Worm (Caenorhabditis elegans) whole organism, L2 larva: Measurements from ENCODE around the gene B0001.4.

Experiments
- R02D3.7 ChIP-seq: fragments of 150-350 bp; optimal IDR thresholded peaks from 2 replicates; lab custom pipeline; 2014; ENCODE audit warnings: missing biosample characterization, missing genetic modification characterization
- aly-2 ChIP-seq: fragments of 150-350 bp; optimal IDR thresholded peaks from 2 replicates; lab custom pipeline; 2014; ENCODE audit warnings: missing biosample characterization, missing genetic modification characterization
- egl-27 ChIP-seq: sonication (generic microtip); optimal IDR thresholded peaks from 3 replicates; lab custom pipeline; 2017; ENCODE audit warnings: missing biosample characterization, missing genetic modification reagents, missing genetic modification characterization
- lin-39 ChIP-seq: fragments of 150-350 bp; optimal IDR thresholded peaks from 2 replicates; lab custom pipeline; 2014; ENCODE audit warnings: missing biosample characterization, missing genetic modification reagents, missing genetic modification characterization
- mab-5 ChIP-seq: fragments of 150-350 bp; optimal IDR thresholded peaks from 2 replicates; lab custom pipeline; 2014; ENCODE audit warnings: missing biosample characterization, missing genetic modification characterization
- mdl-1 ChIP-seq, 2 experiments: fragments of 150-350 bp in 1 of 2; sonication (generic microtip) in 1 of 2; optimal IDR thresholded peaks; 2 replicates each; lab custom pipeline; 2017; ENCODE audit warnings: missing biosample characterization in 2 of 2, missing genetic modification characterization in 2 of 2
- nhr-11 ChIP-seq: fragments of 150-350 bp; optimal IDR thresholded peaks from 2 replicates; lab custom pipeline; 2014; ENCODE audit warnings: missing biosample characterization, missing genetic modification characterization
- nhr-237 ChIP-seq: fragments of 150-350 bp; optimal IDR thresholded peaks from 2 replicates; lab custom pipeline; 2014; ENCODE audit warnings: missing biosample characterization, missing genetic modification characterization
- nhr-6 ChIP-seq: fragments of 150-350 bp; optimal IDR thresholded peaks from 2 replicates; lab custom pipeline; 2014; ENCODE audit warnings: missing biosample characterization, missing genetic modification characterization
- nhr-77 ChIP-seq: fragments of 150-350 bp; optimal IDR thresholded peaks from 2 replicates; lab custom pipeline; 2014; ENCODE audit warnings: missing biosample characterization, missing genetic modification characterization
- skn-1 ChIP-seq: sonication (generic microtip); optimal IDR thresholded peaks from 2 replicates; lab custom pipeline; 2017; ENCODE audit warnings: missing biosample characterization, missing genetic modification characterization
- snpc-4 ChIP-seq: fragments of 150-350 bp; optimal IDR thresholded peaks from 2 replicates; lab custom pipeline; 2014; ENCODE audit warnings: missing biosample characterization, missing genetic modification characterization
- unc-62 ChIP-seq: fragments of 150-350 bp; optimal IDR thresholded peaks from 2 replicates; lab custom pipeline; 2014; ENCODE audit warnings: missing biosample characterization, missing genetic modification reagents, missing genetic modification characterization

ce11 chrIV:12131308-12132072, 6.5 kb downstream of the B0001.4 start:
- TF ChIP-seq unc-62 (GFP tag; lab: Kevin White, UChicago) (no peak), egl-27 (tag; lab: Kevin White, UChicago) (no peak), snpc-4 (peak; percentile 59), R02D3.7 (tag; lab: Kevin White, UChicago) (no peak), skn-1 (tag; lab: Kevin White, UChicago) (no peak), nhr-77 (tag; lab: Kevin White, UChicago) (no peak), mab-5 (tag; lab: Kevin White, UChicago) (no peak), lin-39 (no peak), aly-2 (tag; lab: Kevin White, UChicago) (no peak), nhr-6 (tag; lab: Kevin White, UChicago) (no peak), nhr-237 (tag; lab: Kevin White, UChicago) (no peak), mdl-1 (tag; optimal IDR thresholded peaks at IDR 0.05; lab: Kevin White, UChicago) (no peak), nhr-11 (tag; lab: Kevin White, UChicago) (no peak)
